Fruit fly (Drosophila melanogaster) Kc167 (cell line): ENCODE results near the gene CG31522.

Source experiments
- h ChIP-seq: fragments of >200 bp; optimal IDR thresholded peaks from 3 replicates; lab custom pipeline; 2018; ENCODE audit warnings: missing external identifiers
- psq ChIP-seq: fragments of >200 bp; optimal IDR thresholded peaks from 2 replicates; lab custom pipeline; 2017; ENCODE audit warnings: missing external identifiers

DNA sequence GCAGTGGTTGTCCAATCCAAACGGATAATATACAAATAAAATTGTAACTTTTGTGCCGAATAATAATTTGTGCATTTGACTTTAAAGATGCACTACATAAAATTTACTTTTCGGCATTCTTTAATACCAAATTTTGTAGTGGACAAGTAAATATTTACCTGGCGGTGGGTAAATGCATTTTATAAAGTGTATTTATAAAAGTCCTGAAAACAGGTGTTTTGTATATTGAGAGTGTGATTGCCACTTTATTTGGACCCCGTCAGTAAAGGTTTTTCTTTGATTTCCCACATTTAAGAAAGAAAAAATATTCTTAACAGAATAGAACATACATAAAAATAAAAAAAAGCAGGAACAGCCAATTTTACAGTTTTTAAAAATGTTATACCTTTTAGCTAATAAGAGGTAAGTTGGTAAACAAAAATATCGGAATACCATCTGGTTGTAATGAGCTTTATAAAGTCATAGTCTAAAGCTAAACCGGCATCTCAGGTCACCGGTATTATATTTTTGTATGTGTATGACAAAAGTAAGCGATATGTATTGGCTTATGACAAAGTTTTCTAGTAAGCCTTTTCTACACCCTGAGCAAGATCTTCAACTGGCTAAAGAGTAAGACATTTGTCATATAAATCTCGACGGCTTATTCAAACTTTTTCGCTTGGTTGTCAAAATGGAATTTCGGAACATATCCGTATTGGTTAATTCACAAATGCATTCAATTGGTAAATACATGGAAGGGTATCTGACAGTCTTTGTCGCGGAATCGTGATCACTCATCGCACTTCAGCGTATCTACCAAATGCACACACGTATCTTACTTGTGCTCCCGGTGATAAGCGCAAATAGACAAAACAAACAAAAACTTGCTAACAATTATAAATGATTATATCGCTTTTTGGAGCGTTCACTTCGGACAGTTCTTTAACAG is 67.8 kb downstream of the CG31522 start:
- no peak for TF ChIP-seq h (lab: Kevin White, UChicago)
- TF ChIP-seq psq (lab: Kevin White, UChicago): no peak
